Fruit fly (Drosophila melanogaster) whole organism: ENCODE results near the gene CG43407.

Experiments used
- CG8478 ChIP-seq: fragments of >200 bp; optimal IDR thresholded peaks from 2 replicates; lab custom pipeline; 2018; ENCODE audit warnings: inconsistent platforms
- Dll ChIP-seq: fragments of >200 bp; optimal IDR thresholded peaks from 2 replicates; lab custom pipeline; 2017
- pan ChIP-seq: fragments of >200 bp; optimal IDR thresholded peaks from 2 replicates; lab custom pipeline; 2017
- psq ChIP-seq: fragments of >200 bp; optimal IDR thresholded peaks from 2 replicates; lab custom pipeline; 2017
- usp ChIP-seq: fragments of >200 bp; optimal IDR thresholded peaks from 2 replicates; lab custom pipeline; 2017; ENCODE audit warnings: missing biosample characterization, missing genetic modification characterization, mixed read lengths

DNA sequence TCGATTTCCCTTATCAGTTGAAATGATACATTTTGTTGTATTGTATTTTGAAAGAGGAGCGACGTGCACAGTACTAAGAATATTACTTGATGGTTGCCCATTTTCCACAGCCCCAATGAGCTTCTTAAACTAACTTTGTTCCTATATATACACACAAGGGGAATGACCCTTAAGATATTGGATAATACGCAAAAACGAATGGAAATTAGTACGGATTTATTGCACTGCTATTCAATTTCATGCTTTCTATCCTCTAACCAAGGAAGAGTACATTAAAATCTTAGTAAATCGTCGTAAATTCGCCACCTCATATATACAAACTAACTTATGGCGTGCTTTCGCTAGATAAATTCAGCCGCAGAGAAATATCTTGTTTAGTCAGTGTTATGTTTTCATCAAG is 1.3 kb downstream of the CG43407 start, which contains the start of gene Acp76A:
- TF ChIP-seq CG8478 (lab: Kevin White, UChicago) (no peak), usp (GFP tag; lab: Kevin White, UChicago) (no peak), Dll (lab: Kevin White, UChicago) (no peak), pan (lab: Kevin White, UChicago) (no peak), psq (lab: Kevin White, UChicago) (no peak)
